Worm (Caenorhabditis elegans) whole organism, L4/young adult: ENCODE results near the gene gst-41.

Experiments
- W03F9.2 ChIP-seq: fragments of 150-350 bp; optimal IDR thresholded peaks from 2 replicates; lab custom pipeline; 2014; ENCODE audit warnings: missing biosample characterization, missing genetic modification characterization
- dao-5 ChIP-seq: sonication (generic microtip); optimal IDR thresholded peaks from 2 replicates; lab custom pipeline; 2016; ENCODE audit warnings: missing genotype, missing genetic modification characterization, moderate library complexity, missing compliant biosample characterization
- him-1 ChIP-seq: sonication (generic microtip); optimal IDR thresholded peaks from 2 replicates; lab custom pipeline; 2016; ENCODE audit warnings: missing genotype, missing genetic modification reagents, missing genetic modification characterization, missing compliant biosample characterization

ce11 chrV:7381008-7381407 lies 18.1 kb downstream of the gst-41 start, which contains the start of gene C03G6.17:
- TF ChIP-seq dao-5 (no peak), him-1 (tag; lab: Kevin White, UChicago) (no peak), W03F9.2 (tag; lab: Kevin White, UChicago) (no peak)
